Worm (Caenorhabditis elegans) whole organism, mixed stage, embryonic: ENCODE data around the gene col-76.

Source experiments
- bed-3 ChIP-seq: fragments of 200-800 bp; sonication (Bioruptor generic); optimal IDR thresholded peaks from 3 replicates; lab custom pipeline; 2018; ENCODE audit warnings: mild to moderate bottlenecking, missing genetic modification characterization, moderate library complexity, missing compliant biosample characterization
- ceh-39 ChIP-seq: fragments of 150-350 bp; optimal IDR thresholded peaks from 2 replicates; lab custom pipeline; 2014; ENCODE audit warnings: missing biosample characterization, missing genetic modification characterization
- ceh-83 ChIP-seq: fragments of 200-800 bp; sonication (Bioruptor generic); optimal IDR thresholded peaks from 2 replicates; lab custom pipeline; 2018; ENCODE audit warnings: mild to moderate bottlenecking, missing genetic modification characterization, missing compliant biosample characterization
- ces-1 ChIP-seq: fragments of 150-350 bp; optimal IDR thresholded peaks from 2 replicates; lab custom pipeline; 2014; ENCODE audit warnings: missing biosample characterization, missing genetic modification reagents, missing genetic modification characterization
- cnd-1 ChIP-seq: fragments of 200-800 bp; sonication (Bioruptor generic); optimal IDR thresholded peaks from 2 replicates; lab custom pipeline; 2018; ENCODE audit warnings: mild to moderate bottlenecking, missing genetic modification characterization, missing compliant biosample characterization
- drap-1 ChIP-seq: fragments of 200-800 bp; sonication (Bioruptor generic); optimal IDR thresholded peaks from 3 replicates; lab custom pipeline; 2018; ENCODE audit warnings: mild to moderate bottlenecking, missing genetic modification characterization, missing compliant biosample characterization
- elt-3 ChIP-seq: fragments of 150-350 bp; optimal IDR thresholded peaks from 2 replicates; lab custom pipeline; 2014; ENCODE audit warnings: missing biosample characterization, missing genetic modification characterization
- flh-1 ChIP-seq: fragments of 200-800 bp; sonication (Bioruptor generic); optimal IDR thresholded peaks from 2 replicates; lab custom pipeline; 2018; ENCODE audit warnings: mild to moderate bottlenecking, missing genetic modification characterization, moderate library complexity, missing compliant biosample characterization
- lin-32 ChIP-seq: fragments of 200-800 bp; sonication (Bioruptor generic); optimal IDR thresholded peaks from 2 replicates; lab custom pipeline; 2018; ENCODE audit warnings: mild to moderate bottlenecking, missing genetic modification characterization, missing compliant biosample characterization
- lsy-2 ChIP-seq: fragments of 150-350 bp; optimal IDR thresholded peaks from 2 replicates; lab custom pipeline; 2014; ENCODE audit warnings: missing biosample characterization, missing genetic modification characterization
- mep-1 ChIP-seq: fragments of 150-350 bp; optimal IDR thresholded peaks from 2 replicates; lab custom pipeline; 2017; ENCODE audit warnings: missing biosample characterization, missing genetic modification reagents, missing genetic modification characterization, inconsistent platforms
- nhr-237 ChIP-seq: fragments of 150-350 bp; optimal IDR thresholded peaks from 2 replicates; lab custom pipeline; 2014; ENCODE audit warnings: missing biosample characterization, missing genetic modification characterization
- pha-4 ChIP-seq: fragments of 150-350 bp; optimal IDR thresholded peaks from 2 replicates; lab custom pipeline; 2018; ENCODE audit warnings: missing biosample characterization, missing genetic modification reagents, missing genetic modification characterization
- sem-2 ChIP-seq: fragments of 200-800 bp; sonication (Bioruptor generic); optimal IDR thresholded peaks from 2 replicates; lab custom pipeline; 2018; ENCODE audit warnings: mild to moderate bottlenecking, missing genetic modification characterization, missing compliant biosample characterization
- unc-62 ChIP-seq: fragments of 150-350 bp; optimal IDR thresholded peaks from 2 replicates; lab custom pipeline; 2014; ENCODE audit warnings: missing biosample characterization, missing genetic modification reagents, missing genetic modification characterization
- zip-8 ChIP-seq: fragments of 150-350 bp; optimal IDR thresholded peaks from 2 replicates; lab custom pipeline; 2014; ENCODE audit warnings: missing biosample characterization, missing genetic modification characterization
- ztf-11 ChIP-seq: fragments of 150-350 bp; optimal IDR thresholded peaks from 2 replicates; lab custom pipeline; 2014; ENCODE audit warnings: missing biosample characterization, missing genetic modification characterization

Gene col-76

DNA sequence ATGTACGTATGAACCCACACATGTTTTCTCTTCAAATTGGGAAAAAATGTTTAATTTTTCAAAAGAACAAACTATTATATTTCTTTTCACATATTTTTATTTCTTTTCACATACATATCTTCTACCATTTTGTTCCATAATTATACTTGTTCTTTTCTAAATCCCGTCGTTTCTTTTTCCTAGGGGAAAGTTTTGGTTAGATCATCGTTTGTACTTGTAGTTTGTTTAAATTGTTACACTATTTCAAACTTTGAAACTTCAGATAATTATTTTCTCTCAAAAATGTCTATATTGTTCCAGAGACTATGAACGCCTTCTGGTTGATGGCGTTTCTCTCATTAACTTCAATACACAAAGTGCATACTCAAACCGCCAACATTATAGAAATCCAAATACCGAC, 51.9 kb downstream of the col-76 start, which contains the start of gene F35C11.7:
Gene F35C11.7, plus strand, starts transcription at position 301 of the 400 bp plus-strand sequence.
- TF ChIP-seq bed-3 (GFP tag; lab: Kevin White, UChicago) (no peak), ceh-83 (GFP tag; lab: Kevin White, UChicago) (no peak), drap-1 (GFP tag; lab: Kevin White, UChicago) (no peak), ceh-39 (no peak), ztf-11 (tag; lab: Kevin White, UChicago) (no peak), unc-62 (GFP tag; lab: Kevin White, UChicago) (no peak), cnd-1 (tag; lab: Kevin White, UChicago) (no peak), lin-32 (no peak), sem-2 (GFP tag; lab: Kevin White, UChicago) (no peak), mep-1 (no peak), ces-1 (GFP tag; lab: Kevin White, UChicago) (no peak), pha-4 (no peak), nhr-237 (tag; lab: Kevin White, UChicago) (no peak), lsy-2 (tag; lab: Kevin White, UChicago) (no peak), flh-1 (GFP tag; lab: Kevin White, UChicago) (no peak), zip-8 (tag; lab: Kevin White, UChicago) (no peak), elt-3 (tag; lab: Kevin White, UChicago) (no peak)
- TF ChIP-seq, all 35 proteins: peak for 0
